Fruit fly (Drosophila melanogaster): ENCODE results near the gene CG8138.

The CG8138 gene

DNA sequence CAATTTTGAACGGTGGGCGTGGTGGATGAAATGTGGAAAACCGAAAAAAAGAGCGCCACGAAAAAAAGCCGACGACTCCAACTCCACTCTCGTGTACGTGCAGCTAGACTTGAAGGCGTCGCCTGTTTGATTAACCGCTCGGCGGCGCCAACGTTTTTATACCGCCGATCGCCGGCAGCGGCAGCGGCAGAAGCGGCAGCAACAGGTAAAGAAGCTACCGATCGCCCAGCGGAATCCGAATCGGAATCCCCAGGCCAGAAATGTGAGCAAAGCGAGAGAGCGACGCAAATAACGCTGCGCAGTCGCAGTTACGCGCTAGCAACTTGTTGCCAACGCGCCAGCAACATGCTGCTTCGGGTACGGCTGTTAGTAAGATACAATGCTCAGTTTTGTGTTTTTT, 33.2 kb downstream of the CG8138 start, which contains the start of gene CG8483:
TSS of gene CG8483 (minus strand) at position 119 of the 400 bp plus-strand sequence.
- TF ChIP-seq bab1 (GFP tag; optimal IDR thresholded peaks at IDR 0.05) (no peak), cnc (optimal IDR thresholded peaks at IDR 0.05) (no peak), tj (GFP tag; optimal IDR thresholded peaks at IDR 0.05) (no peak), ovo (GFP tag; optimal IDR thresholded peaks at IDR 0.05) (no peak), Clk (GFP tag; optimal IDR thresholded peaks at IDR 0.05) (no peak), CG5204 (GFP tag; optimal IDR thresholded peaks at IDR 0.05) (no peak), kay (GFP tag; ENCODE audit: borderline replicate concordance) (no peak), CG1620 (GFP tag; optimal IDR thresholded peaks at IDR 0.05) (no peak), CG7045 (GFP tag; optimal IDR thresholded peaks at IDR 0.05) (no peak), CG14711 (tag; optimal IDR thresholded peaks at IDR 0.05) (no peak), CG12768 (GFP tag; optimal IDR thresholded peaks at IDR 0.05) (no peak), CG7101 (tag; optimal IDR thresholded peaks at IDR 0.05) (no peak)

DNA sequence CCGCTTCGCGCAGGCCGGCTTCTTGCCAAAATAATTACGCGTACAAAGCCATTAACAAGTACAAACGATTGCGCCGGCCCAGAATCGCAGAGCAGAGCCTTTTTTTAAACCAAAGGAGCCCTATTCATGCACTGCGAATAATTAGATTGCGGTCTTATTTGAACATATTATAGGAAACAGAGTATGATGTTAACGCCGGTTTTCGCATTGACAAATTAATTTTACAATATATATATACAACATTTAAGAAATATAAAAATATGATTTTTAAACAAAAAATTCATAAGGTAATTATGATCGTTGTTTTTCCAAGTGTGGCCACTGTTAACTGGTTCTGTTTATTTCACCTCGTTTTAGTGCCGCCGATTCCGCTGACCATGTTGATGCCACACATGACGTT, 34.0 kb downstream of the CG8138 start:
- TF ChIP-seq kay (GFP tag; ENCODE audit: borderline replicate concordance) (no peak), toe (GFP tag; optimal IDR thresholded peaks at IDR 0.05) (no peak), Crg-1 (GFP tag; optimal IDR thresholded peaks at IDR 0.05) (no peak), pad (GFP tag; optimal IDR thresholded peaks at IDR 0.05) (no peak), CG1620 (GFP tag; optimal IDR thresholded peaks at IDR 0.05) (no peak), tj (GFP tag; optimal IDR thresholded peaks at IDR 0.05) (no peak), ovo (GFP tag; optimal IDR thresholded peaks at IDR 0.05) (no peak)

DNA sequence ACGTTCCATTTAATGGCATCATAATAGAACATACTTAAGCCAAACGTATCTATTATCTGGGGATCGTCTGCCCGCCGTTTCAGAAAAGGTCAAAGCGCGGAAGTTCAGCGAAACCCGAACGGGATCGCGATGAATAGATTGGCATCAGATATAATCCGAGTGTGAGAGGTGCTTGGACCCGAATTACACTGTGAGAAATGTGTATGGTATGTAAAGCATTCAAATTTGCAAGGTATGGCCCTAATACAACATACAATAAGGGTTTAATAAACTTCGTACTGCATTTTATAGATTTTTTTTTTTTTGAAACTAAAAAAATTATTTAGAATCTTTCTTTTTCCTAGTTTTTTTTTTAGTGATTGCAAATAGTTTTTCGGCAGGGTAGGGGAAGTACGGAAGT, 37.6 kb downstream of the CG8138 start:
- no peak for TF ChIP-seq CG5204 (GFP tag; optimal IDR thresholded peaks at IDR 0.05)
- no peak for TF ChIP-seq CG33017 (tag; optimal IDR thresholded peaks at IDR 0.05)
- TF ChIP-seq Hr96 (GFP tag; optimal IDR thresholded peaks at IDR 0.05): no peak
- TF ChIP-seq Mnt (GFP tag; optimal IDR thresholded peaks at IDR 0.05): no peak
- TF ChIP-seq CG11617 (GFP tag; optimal IDR thresholded peaks at IDR 0.05): no peak
- TF ChIP-seq CG7101 (tag; optimal IDR thresholded peaks at IDR 0.05): no peak
- TF ChIP-seq cic (GFP tag; optimal IDR thresholded peaks at IDR 0.05): no peak
- no peak for TF ChIP-seq kay (GFP tag; ENCODE audit: borderline replicate concordance)
- TF ChIP-seq CG7045 (GFP tag; optimal IDR thresholded peaks at IDR 0.05): no peak
- no peak for TF ChIP-seq Crg-1 (GFP tag; optimal IDR thresholded peaks at IDR 0.05)

DNA sequence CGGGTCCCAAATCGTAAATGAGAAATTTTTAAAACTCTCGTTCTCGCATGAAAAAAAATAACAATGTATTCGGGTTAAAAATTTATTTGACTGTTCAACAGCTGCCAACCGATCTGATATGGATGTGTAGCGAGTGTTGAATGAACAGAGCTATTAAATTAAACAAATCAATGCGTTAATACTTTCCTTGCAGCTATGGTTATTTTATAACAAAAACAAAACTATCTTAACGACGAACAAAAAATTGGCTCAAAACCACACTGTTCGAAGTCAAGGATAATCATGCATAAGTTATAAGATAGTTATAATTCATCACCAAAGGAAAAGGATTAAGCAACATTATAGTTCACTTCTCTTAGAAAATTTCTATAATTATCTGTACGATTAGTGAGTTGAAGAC, 39.4 kb downstream of the CG8138 start, which contains the start of gene CG8476:
TSS of gene CG8476 (minus strand) at position 101 of the 400 bp plus-strand sequence.
- TF ChIP-seq CG14711 (tag; optimal IDR thresholded peaks at IDR 0.05) (no peak), tj (GFP tag; optimal IDR thresholded peaks at IDR 0.05) (no peak), CG12768 (GFP tag; optimal IDR thresholded peaks at IDR 0.05) (no peak), cic (GFP tag; optimal IDR thresholded peaks at IDR 0.05) (no peak), Mnt (GFP tag; optimal IDR thresholded peaks at IDR 0.05) (no peak), Clk (GFP tag; optimal IDR thresholded peaks at IDR 0.05) (no peak), Crg-1 (GFP tag; optimal IDR thresholded peaks at IDR 0.05) (no peak), CG7101 (tag; optimal IDR thresholded peaks at IDR 0.05) (no peak), CG33017 (tag; optimal IDR thresholded peaks at IDR 0.05) (no peak), bab1 (GFP tag; optimal IDR thresholded peaks at IDR 0.05) (no peak), Hr96 (GFP tag; optimal IDR thresholded peaks at IDR 0.05) (no peak), CG7045 (GFP tag; optimal IDR thresholded peaks at IDR 0.05) (no peak), kay (GFP tag; ENCODE audit: borderline replicate concordance) (no peak), pad (GFP tag; optimal IDR thresholded peaks at IDR 0.05) (no peak)

DNA sequence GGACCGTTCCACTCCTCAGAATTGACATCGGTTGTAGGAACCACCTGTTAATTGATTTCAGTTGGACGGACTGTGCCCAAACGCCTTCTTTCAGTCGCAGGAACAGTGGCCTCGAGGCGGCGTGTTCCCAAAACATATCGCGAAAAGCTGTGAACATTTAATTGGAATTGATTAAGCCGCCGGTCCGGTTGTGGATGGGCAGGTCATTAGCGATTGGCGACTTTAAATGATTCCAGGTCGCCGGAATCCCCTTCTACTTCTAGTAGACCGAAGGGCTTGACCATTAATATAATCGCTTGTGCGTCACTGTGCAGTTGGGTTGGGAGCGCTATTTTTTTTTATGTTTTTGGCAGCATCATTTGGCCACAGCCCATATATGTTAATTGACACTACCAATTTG, 40.7 kb downstream of the CG8138 start:
- TF ChIP-seq toe (GFP tag; optimal IDR thresholded peaks at IDR 0.05) (no peak), CG1620 (GFP tag; optimal IDR thresholded peaks at IDR 0.05) (no peak), cnc (optimal IDR thresholded peaks at IDR 0.05) (no peak), tj (GFP tag; optimal IDR thresholded peaks at IDR 0.05) (no peak), CG11617 (GFP tag; optimal IDR thresholded peaks at IDR 0.05) (no peak), CG7101 (tag; optimal IDR thresholded peaks at IDR 0.05) (no peak), pad (GFP tag; optimal IDR thresholded peaks at IDR 0.05) (no peak), kay (GFP tag; ENCODE audit: borderline replicate concordance) (no peak), Crg-1 (GFP tag; optimal IDR thresholded peaks at IDR 0.05) (no peak), CG5204 (GFP tag; optimal IDR thresholded peaks at IDR 0.05) (no peak)

DNA sequence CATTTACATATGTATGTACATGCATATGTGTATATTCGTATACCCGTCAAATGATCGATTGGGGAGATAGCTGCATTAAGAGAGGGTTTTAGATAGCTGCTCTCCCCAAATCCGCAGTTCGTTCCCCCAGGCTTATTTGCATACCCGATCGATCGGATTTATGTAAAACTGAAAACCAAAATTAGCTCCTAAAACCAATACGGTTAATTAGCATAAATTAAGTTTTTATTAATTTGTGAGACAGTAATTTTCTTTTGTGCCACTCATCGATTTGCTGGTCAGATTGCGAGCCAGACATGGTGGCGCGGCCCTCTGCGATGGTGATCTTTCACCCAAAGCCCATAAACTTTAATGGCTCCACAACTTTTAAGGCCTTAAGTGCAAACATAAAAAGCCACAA, 50.1 kb downstream of the CG8138 start:
- TF ChIP-seq CG11617 (GFP tag; optimal IDR thresholded peaks at IDR 0.05) (no peak), CG33017 (tag; optimal IDR thresholded peaks at IDR 0.05) (no peak), Clk (GFP tag; optimal IDR thresholded peaks at IDR 0.05) (no peak), cic (GFP tag; optimal IDR thresholded peaks at IDR 0.05) (no peak), CG1620 (GFP tag; optimal IDR thresholded peaks at IDR 0.05) (no peak), kay (GFP tag; ENCODE audit: borderline replicate concordance) (no peak), CG12768 (GFP tag; optimal IDR thresholded peaks at IDR 0.05) (no peak), CG14711 (tag; optimal IDR thresholded peaks at IDR 0.05) (no peak), CG7101 (tag; optimal IDR thresholded peaks at IDR 0.05) (no peak), pad (GFP tag; optimal IDR thresholded peaks at IDR 0.05) (no peak), CG7045 (GFP tag; optimal IDR thresholded peaks at IDR 0.05) (no peak), Crg-1 (GFP tag; optimal IDR thresholded peaks at IDR 0.05) (no peak), tj (GFP tag; optimal IDR thresholded peaks at IDR 0.05) (no peak), cnc (optimal IDR thresholded peaks at IDR 0.05) (no peak), ovo (GFP tag; optimal IDR thresholded peaks at IDR 0.05) (no peak), Hr96 (GFP tag; optimal IDR thresholded peaks at IDR 0.05) (no peak), CG5204 (GFP tag; optimal IDR thresholded peaks at IDR 0.05) (no peak), bab1 (GFP tag; optimal IDR thresholded peaks at IDR 0.05) (no peak), toe (GFP tag; optimal IDR thresholded peaks at IDR 0.05) (no peak), Mnt (GFP tag; optimal IDR thresholded peaks at IDR 0.05) (no peak)
